Fruit fly (Drosophila melanogaster) whole organism, prepupa: ENCODE results near the gene CG32107.

Source experiments
- CG10669 ChIP-seq: fragments of 200-800 bp; sonication (Bioruptor generic); optimal IDR thresholded peaks from 3 replicates; lab custom pipeline; 2018; ENCODE audit warnings: missing biosample characterization, mild to moderate bottlenecking, missing genetic modification characterization, moderate library complexity
- CG11294 ChIP-seq: fragments of 200-800 bp; sonication (Bioruptor generic); IDR thresholded peaks from 2 replicates; pipeline ENCODE4 v1.3.6; 2022; ENCODE audit warnings: missing biosample characterization, missing genetic modification characterization
- CG11762 ChIP-seq: fragments of 200-800 bp; sonication (Bioruptor generic); optimal IDR thresholded peaks from 3 replicates; lab custom pipeline; 2016; ENCODE audit warnings: missing biosample characterization, missing genetic modification characterization; ENCODE audit not compliant: insufficient read depth
- CG15336 ChIP-seq: fragments of 200-800 bp; sonication (Bioruptor generic); IDR thresholded peaks from 2 replicates; pipeline ENCODE4 v1.3.6; 2022; ENCODE audit warnings: missing biosample characterization, missing genetic modification characterization
- CG1621 ChIP-seq: fragments of 200-800 bp; sonication (Bioruptor generic); optimal IDR thresholded peaks from 3 replicates; lab custom pipeline; 2018; ENCODE audit warnings: missing biosample characterization, mild to moderate bottlenecking, missing genetic modification characterization
- CG16779 ChIP-seq: fragments of 200-800 bp; sonication (Bioruptor generic); optimal IDR thresholded peaks from 3 replicates; lab custom pipeline; 2017; ENCODE audit warnings: missing biosample characterization, mild to moderate bottlenecking, missing genetic modification characterization
- CG3032 ChIP-seq: fragments of 200-800 bp; optimal IDR thresholded peaks from 2 replicates; lab custom pipeline; 2019; ENCODE audit warnings: missing biosample characterization, mild to moderate bottlenecking, missing genetic modification characterization, moderate library complexity
- CG32006 ChIP-seq: fragments of 200-800 bp; sonication (Bioruptor generic); optimal IDR thresholded peaks from 3 replicates; lab custom pipeline; 2017; ENCODE audit warnings: missing biosample characterization, mild to moderate bottlenecking, missing genetic modification characterization
- CG34406 ChIP-seq: fragments of 200-800 bp; sonication (Bioruptor generic); optimal IDR thresholded peaks from 3 replicates; lab custom pipeline; 2016; ENCODE audit warnings: missing biosample characterization, missing genetic modification characterization
- CG3919 ChIP-seq: fragments of 200-800 bp; sonication (Bioruptor generic); optimal IDR thresholded peaks from 3 replicates; lab custom pipeline; 2016; ENCODE audit warnings: missing biosample characterization, missing genetic modification characterization
- CG4318 ChIP-seq: fragments of 200-800 bp; sonication (Bioruptor generic); optimal IDR thresholded peaks from 3 replicates; lab custom pipeline; 2017; ENCODE audit warnings: missing biosample characterization, mild to moderate bottlenecking, missing genetic modification characterization
- CG6163 ChIP-seq: fragments of 200-800 bp; sonication (Bioruptor generic); IDR thresholded peaks from 3 replicates; pipeline ENCODE4 v1.3.6; 2022; ENCODE audit warnings: missing biosample characterization, missing genetic modification characterization
- CG6276 ChIP-seq: fragments of 200-800 bp; sonication (Bioruptor generic); optimal IDR thresholded peaks from 2 replicates; lab custom pipeline; 2017; ENCODE audit warnings: missing biosample characterization, mild to moderate bottlenecking, missing genetic modification characterization
- CG6854 ChIP-seq: fragments of 200-800 bp; sonication (Bioruptor generic); optimal IDR thresholded peaks from 2 replicates; lab custom pipeline; 2017; ENCODE audit warnings: missing biosample characterization, mild to moderate bottlenecking, missing genetic modification characterization
- CG8119 ChIP-seq: fragments of 200-800 bp; sonication (Bioruptor generic); IDR thresholded peaks from 3 replicates; pipeline ENCODE4 v1.3.6; 2022; ENCODE audit warnings: missing biosample characterization, missing genetic modification characterization
- CG8632 ChIP-seq: fragments of 200-800 bp; sonication (Bioruptor generic); optimal IDR thresholded peaks from 3 replicates; lab custom pipeline; 2016; ENCODE audit warnings: missing biosample characterization, missing genetic modification characterization
- CG9139 ChIP-seq: fragments of 200-800 bp; sonication (Bioruptor generic); optimal IDR thresholded peaks from 3 replicates; lab custom pipeline; 2017; ENCODE audit warnings: missing biosample characterization, mild to moderate bottlenecking, missing genetic modification characterization
- Eip75B ChIP-seq: fragments of 200-800 bp; sonication (Bioruptor generic); optimal IDR thresholded peaks from 3 replicates; lab custom pipeline; 2016; ENCODE audit warnings: missing biosample characterization, missing genetic modification characterization
- Eip93F ChIP-seq: fragments of 200-800 bp; sonication (Bioruptor generic); optimal IDR thresholded peaks from 2 replicates; lab custom pipeline; 2016; ENCODE audit warnings: missing biosample characterization, mild to moderate bottlenecking, missing genetic modification characterization
- Ets96B ChIP-seq: fragments of 200-800 bp; optimal IDR thresholded peaks from 2 replicates; lab custom pipeline; 2019; ENCODE audit warnings: missing biosample characterization, mild to moderate bottlenecking, missing genetic modification characterization, moderate library complexity
- Gug ChIP-seq: fragments of 200-800 bp; sonication (Bioruptor generic); IDR thresholded peaks from 2 replicates; pipeline ENCODE4 v1.3.6; 2022; ENCODE audit warnings: missing biosample characterization, missing genetic modification characterization
- Hr38 ChIP-seq: sonication (Bioruptor generic); optimal IDR thresholded peaks from 2 replicates; lab custom pipeline; 2016; ENCODE audit warnings: missing biosample characterization, missing genetic modification characterization
- Hr39 ChIP-seq: fragments of 200-800 bp; sonication (Bioruptor generic); optimal IDR thresholded peaks from 2 replicates; lab custom pipeline; 2016; ENCODE audit warnings: missing biosample characterization, missing genetic modification characterization
- Hr4 ChIP-seq: fragments of 200-800 bp; sonication (Bioruptor generic); optimal IDR thresholded peaks from 3 replicates; lab custom pipeline; 2016; ENCODE audit warnings: missing biosample characterization, missing genetic modification characterization
- Lpt ChIP-seq: fragments of 200-800 bp; sonication (Bioruptor generic); optimal IDR thresholded peaks from 3 replicates; lab custom pipeline; 2016; ENCODE audit warnings: missing biosample characterization, missing genetic modification characterization
- Met ChIP-seq: fragments of 200-800 bp; sonication (Bioruptor generic); optimal IDR thresholded peaks from 3 replicates; lab custom pipeline; 2016; ENCODE audit warnings: missing biosample characterization, missing genetic modification characterization
- OdsH ChIP-seq: fragments of 200-800 bp; sonication (Bioruptor generic); optimal IDR thresholded peaks from 3 replicates; lab custom pipeline; 2016; ENCODE audit warnings: missing biosample characterization, missing genetic modification characterization
- Smox ChIP-seq: fragments of 200-800 bp; sonication (Bioruptor generic); optimal IDR thresholded peaks from 3 replicates; lab custom pipeline; 2016; ENCODE audit warnings: missing biosample characterization, missing genetic modification characterization
- Sox102F ChIP-seq: fragments of 200-800 bp; sonication (Bioruptor generic); optimal IDR thresholded peaks from 2 replicates; lab custom pipeline; 2016; ENCODE audit warnings: missing biosample characterization, mild to moderate bottlenecking, missing genetic modification characterization
- Sox14 ChIP-seq: fragments of 200-800 bp; sonication (Bioruptor generic); optimal IDR thresholded peaks from 3 replicates; lab custom pipeline; 2016; ENCODE audit warnings: missing biosample characterization, missing genetic modification characterization
- Sox15 ChIP-seq: fragments of 200-800 bp; sonication (Bioruptor generic); optimal IDR thresholded peaks from 3 replicates; lab custom pipeline; 2016; ENCODE audit warnings: missing biosample characterization, missing genetic modification characterization
- acj6 ChIP-seq: fragments of 200-800 bp; sonication (Bioruptor generic); optimal IDR thresholded peaks from 3 replicates; lab custom pipeline; 2016; ENCODE audit warnings: missing biosample characterization, missing genetic modification characterization
- dac ChIP-seq: fragments of 200-800 bp; sonication (Bioruptor generic); optimal IDR thresholded peaks from 2 replicates; lab custom pipeline; 2017; ENCODE audit warnings: missing biosample characterization, mild to moderate bottlenecking, missing genetic modification characterization
- dsx ChIP-seq: fragments of 200-800 bp; optimal IDR thresholded peaks from 3 replicates; lab custom pipeline; 2019; ENCODE audit warnings: missing biosample characterization, mild to moderate bottlenecking, missing genetic modification characterization, moderate library complexity; ENCODE audit not compliant: poor library complexity, severe bottlenecking
- eg ChIP-seq: fragments of 200-800 bp; sonication (Bioruptor generic); IDR thresholded peaks from 3 replicates; pipeline ENCODE4 v1.3.6; 2022; ENCODE audit warnings: missing biosample characterization, missing genetic modification characterization
- esn ChIP-seq: fragments of 200-800 bp; sonication (Bioruptor generic); optimal IDR thresholded peaks from 2 replicates; lab custom pipeline; 2016; ENCODE audit warnings: missing biosample characterization, mild to moderate bottlenecking, missing genetic modification characterization, moderate library complexity
- fd59A ChIP-seq: fragments of 200-800 bp; sonication (Bioruptor generic); optimal IDR thresholded peaks from 2 replicates; lab custom pipeline; 2017; ENCODE audit warnings: missing biosample characterization, mild to moderate bottlenecking, missing genetic modification characterization, missing genetic modification reagents
- fkh ChIP-seq: fragments of 200-800 bp; sonication (Bioruptor generic); optimal IDR thresholded peaks from 3 replicates; lab custom pipeline; 2017; ENCODE audit warnings: missing biosample characterization, mild to moderate bottlenecking, missing genetic modification characterization, moderate library complexity
- lz ChIP-seq: fragments of 200-800 bp; sonication (Bioruptor generic); optimal IDR thresholded peaks from 3 replicates; lab custom pipeline; 2016; ENCODE audit warnings: missing biosample characterization, missing genetic modification characterization
- net ChIP-seq: fragments of 200-800 bp; sonication (Bioruptor generic); optimal IDR thresholded peaks from 3 replicates; lab custom pipeline; 2016; ENCODE audit warnings: missing biosample characterization, missing genetic modification characterization
- pdm3 ChIP-seq: fragments of 200-800 bp; sonication (Bioruptor generic); optimal IDR thresholded peaks from 3 replicates; lab custom pipeline; 2016; ENCODE audit warnings: missing biosample characterization, missing genetic modification characterization
- salr ChIP-seq, 2 experiments: fragments of 200-800 bp; sonication (Bioruptor generic); optimal IDR thresholded peaks; 3 replicates each; lab custom pipeline; 2016 to 2018; ENCODE audit warnings: missing biosample characterization in 2 of 2, missing genetic modification characterization in 2 of 2, mild to moderate bottlenecking in 1 of 2
- spab ChIP-seq: fragments of 200-800 bp; sonication (Bioruptor generic); optimal IDR thresholded peaks from 2 replicates; lab custom pipeline; 2017; ENCODE audit warnings: missing biosample characterization, mild to moderate bottlenecking, missing genetic modification characterization, missing genetic modification reagents
- ss ChIP-seq, 2 experiments: fragments of 200-800 bp; sonication (Bioruptor generic); optimal IDR thresholded peaks; 2 replicates in 1 of 2; 3 replicates in 1 of 2; lab custom pipeline; 2017 to 2018; ENCODE audit warnings: mild to moderate bottlenecking in 2 of 2, missing biosample characterization in 2 of 2, missing genetic modification characterization in 2 of 2, moderate library complexity in 1 of 2
- svp ChIP-seq: fragments of 200-800 bp; sonication (Bioruptor generic); peaks from one replicate; lab custom pipeline; 2016; ENCODE audit warnings: missing biosample characterization, missing genetic modification characterization
- vri ChIP-seq: fragments of 200-800 bp; sonication (Bioruptor generic); optimal IDR thresholded peaks from 3 replicates; lab custom pipeline; 2016; ENCODE audit warnings: missing biosample characterization, mild to moderate bottlenecking, missing genetic modification characterization

The CG32107 gene

DNA sequence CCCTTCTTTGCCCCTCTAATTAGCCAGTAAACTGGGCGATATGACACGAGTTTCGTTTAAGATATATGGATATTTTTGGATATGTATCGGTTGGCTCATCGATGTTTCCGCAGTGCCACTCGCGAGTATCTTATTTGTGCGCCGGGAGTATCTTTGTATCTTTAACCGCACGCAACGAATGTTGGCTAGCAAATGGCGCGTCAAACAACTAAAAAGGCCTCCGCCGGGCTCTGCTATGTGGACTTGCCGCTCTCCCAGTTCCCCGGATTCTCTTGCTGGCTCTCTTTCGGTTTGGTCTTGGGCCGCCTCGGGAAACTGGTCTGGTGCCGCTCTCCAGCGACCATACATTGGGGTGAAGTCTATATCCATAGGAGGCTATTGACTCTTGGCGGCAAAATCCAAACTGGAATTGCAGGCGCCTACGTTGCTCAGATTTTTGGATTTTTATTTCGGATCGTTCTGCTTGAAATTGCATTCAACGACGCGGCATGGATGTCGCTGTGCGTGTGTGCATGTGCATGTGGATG is 28.7 kb downstream of the CG32107 start (continued):
- TF ChIP-seq vri (peak; percentile 26), Gug (GFP tag; lab: Robert Waterston, UW) (no peak), acj6 (GFP tag; lab: Kevin White, UChicago) (no peak), CG10669 (GFP tag; lab: Kevin White, UChicago) (no peak), Sox14 (GFP tag; lab: Kevin White, UChicago) (no peak), Eip75B (GFP tag; lab: Kevin White, UChicago) (peak; percentile 10), CG8632 (no peak), Sox102F (peak; percentile 34), CG15336 (GFP tag; lab: Robert Waterston, UW) (peak; percentile 56; the same call in 1 of the 2 replicates), CG32006 (GFP tag; lab: Kevin White, UChicago) (no peak), Hr39 (GFP tag; lab: Kevin White, UChicago) (no peak), CG8119 (GFP tag; lab: Robert Waterston, UW) (peak; percentile 62; the same call in 1 of the 3 replicates), net (GFP tag; lab: Kevin White, UChicago) (peak; percentile 35), Sox15 (GFP tag; lab: Kevin White, UChicago) (no peak), salr (GFP tag; optimal IDR thresholded peaks at IDR 0.05; lab: Kevin White, UChicago) (no peak), Lpt (GFP tag; lab: Kevin White, UChicago) (peak; percentile 55), fd59A (GFP tag; lab: Kevin White, UChicago) (no peak), Hr4 (no peak), CG11294 (no peak), esn (GFP tag; lab: Kevin White, UChicago) (no peak)
- TF ChIP-seq, all 60 proteins: peak for 17

DNA sequence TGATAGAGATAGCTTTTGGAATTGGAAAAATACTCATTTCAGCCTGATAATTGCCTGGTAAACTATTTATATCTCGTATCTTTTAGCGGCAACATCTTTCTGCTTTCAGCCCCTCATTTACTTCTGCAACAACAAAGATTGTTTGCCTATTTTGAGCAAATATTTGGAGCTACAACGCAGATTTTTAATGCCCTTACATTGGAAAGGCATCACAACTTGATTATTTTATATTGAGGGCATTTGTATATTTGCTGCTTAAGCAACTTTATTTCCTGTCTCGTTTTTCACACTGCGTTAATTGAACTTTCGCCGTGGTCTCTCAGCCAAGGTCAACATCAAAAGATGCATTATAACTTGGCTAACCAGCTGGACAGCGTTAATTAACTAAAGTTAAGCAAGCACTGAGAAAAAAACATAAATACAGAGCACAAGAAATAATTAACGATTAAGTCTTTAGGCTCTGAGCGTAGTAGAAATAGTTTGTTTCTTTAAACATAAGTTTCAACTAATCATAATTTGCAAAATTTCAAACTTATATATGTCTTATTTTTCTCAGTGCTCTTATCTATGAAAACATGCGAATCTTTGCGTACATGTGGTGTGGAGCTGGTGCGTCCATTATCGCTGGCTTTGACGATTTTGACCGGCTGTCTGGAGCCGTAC is 29.7 kb downstream of the CG32107 start:
- TF ChIP-seq lz (GFP tag; lab: Kevin White, UChicago) = peak; percentile 64
- peak; percentile 79 for TF ChIP-seq esn (GFP tag; lab: Kevin White, UChicago)
- no peak for TF ChIP-seq ss (GFP tag; optimal IDR thresholded peaks at IDR 0.05; lab: Kevin White, UChicago)
- TF ChIP-seq CG1621 (tag; lab: Kevin White, UChicago) = peak; percentile 66
- peak; percentile 19 for TF ChIP-seq dac (GFP tag; lab: Kevin White, UChicago)
- TF ChIP-seq Hr38 = no peak
- peak; percentile 75 for TF ChIP-seq Ets96B (tag; lab: Kevin White, UChicago)
- TF ChIP-seq OdsH (GFP tag; lab: Kevin White, UChicago) = peak; percentile 83
- no peak; the same call in 1 of the 3 replicates for TF ChIP-seq eg (GFP tag; lab: Robert Waterston, UW)
- TF ChIP-seq CG4318 = peak; percentile 44
- TF ChIP-seq Hr4 = peak; percentile 79
- TF ChIP-seq Hr39 (GFP tag; lab: Kevin White, UChicago) = peak; percentile 73
- peak; percentile 86 for TF ChIP-seq svp (GFP tag; lab: Kevin White, UChicago)
- TF ChIP-seq CG11762 (GFP tag; lab: Kevin White, UChicago) = peak; percentile 65
- peak; percentile 50 for TF ChIP-seq CG6276 (GFP tag; lab: Kevin White, UChicago)
- peak; percentile 57 for TF ChIP-seq spab (GFP tag; lab: Kevin White, UChicago)
- peak; percentile 72 for TF ChIP-seq CG15336 (GFP tag; lab: Robert Waterston, UW)
- TF ChIP-seq net (GFP tag; lab: Kevin White, UChicago) = peak; percentile 72
- peak; percentile 73 for TF ChIP-seq CG8632
- TF ChIP-seq CG6854 (GFP tag; lab: Kevin White, UChicago) = no peak
- peak; percentile 61 for TF ChIP-seq fd59A (GFP tag; lab: Kevin White, UChicago)
- TF ChIP-seq acj6 (GFP tag; lab: Kevin White, UChicago) = peak; percentile 74
- TF ChIP-seq CG34406 (GFP tag; lab: Kevin White, UChicago) = peak; percentile 72
- TF ChIP-seq CG10669 (GFP tag; lab: Kevin White, UChicago) = no peak
- no peak for TF ChIP-seq CG16779 (tag; lab: Kevin White, UChicago)
- TF ChIP-seq Sox102F = peak; percentile 62
- TF ChIP-seq CG3032 = peak; percentile 70
- TF ChIP-seq fkh = peak; percentile 62
- peak; percentile 67 for TF ChIP-seq Smox
- peak; percentile 79; the same call in 2 of the 3 replicates for TF ChIP-seq CG8119 (GFP tag; lab: Robert Waterston, UW)
- TF ChIP-seq Eip93F (GFP tag; lab: Kevin White, UChicago) = no peak
- TF ChIP-seq CG11294 = no peak; the same call in 1 of the 2 replicates
- TF ChIP-seq CG9139 (GFP tag; lab: Kevin White, UChicago) = peak; percentile 22
- no peak for TF ChIP-seq CG3919 (GFP tag; lab: Kevin White, UChicago)
- TF ChIP-seq Met (GFP tag; lab: Kevin White, UChicago) = peak; percentile 59
- no peak for TF ChIP-seq CG6163 (GFP tag; lab: Robert Waterston, UW)
- no peak for TF ChIP-seq dsx (GFP tag; lab: Kevin White, UChicago)
- TF ChIP-seq pdm3 (GFP tag; lab: Kevin White, UChicago) = peak; percentile 81
- TF ChIP-seq Sox15 (GFP tag; lab: Kevin White, UChicago) = peak; percentile 60
